Worm (Caenorhabditis elegans): ENCODE data around the gene acr-21.

DNA sequence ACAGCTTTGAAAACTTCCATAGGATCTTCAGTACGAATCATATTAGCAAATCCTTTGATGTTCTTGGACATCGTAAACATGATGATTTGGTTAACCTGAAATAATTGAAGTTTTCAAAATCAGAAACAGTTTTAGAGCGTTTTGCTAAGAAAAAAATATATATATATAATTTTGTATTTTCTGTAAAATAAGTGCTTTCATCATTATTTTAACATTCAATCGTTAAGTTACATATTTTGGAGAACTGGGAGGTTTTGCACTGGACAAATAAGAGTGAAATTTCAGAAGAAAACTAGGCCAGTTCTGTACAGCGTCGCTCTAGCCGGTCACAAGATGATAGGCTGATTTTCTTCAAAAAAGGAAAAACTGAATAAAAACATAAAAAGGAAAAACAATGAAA is 3.2 kb upstream of the acr-21 start, which contains the start of gene F27B3.6:
- TF ChIP-seq sup-37 (GFP tag; optimal IDR thresholded peaks at IDR 0.05) (no peak), mdl-1 (tag; optimal IDR thresholded peaks at IDR 0.05) (no peak), ets-5 (GFP tag; IDR thresholded peaks at IDR 0.05) (no peak), fos-1 (tag; optimal IDR thresholded peaks at IDR 0.05) (no peak), nhr-11 (tag; optimal IDR thresholded peaks at IDR 0.05) (no peak), pqm-1 (tag; optimal IDR thresholded peaks at IDR 0.05) (no peak), lin-14 (GFP tag; optimal IDR thresholded peaks at IDR 0.05) (no peak), lin-39 (tag; optimal IDR thresholded peaks at IDR 0.05) (no peak), ceh-82 (tag; optimal IDR thresholded peaks at IDR 0.05) (no peak), ama-1 (optimal IDR thresholded peaks at IDR 0.05) (no peak), tlp-1 (tag; optimal IDR thresholded peaks at IDR 0.05) (no peak)

Measured in whole organism, L1 larva.